Worm (Caenorhabditis elegans): ENCODE results near the gene H02F09.2.

- no peak for TF ChIP-seq klf-2 (GFP tag; conservative IDR thresholded peaks at IDR 0.05)
- TF ChIP-seq ztf-23 (GFP tag; IDR thresholded peaks at IDR 0.05): no peak
Measured at ce11 chrX:1525511-1526172, 46.4 kb upstream of the H02F09.2 start.
